Worm (Caenorhabditis elegans) whole organism, late embryonic: ENCODE measurements around the gene trp-2.

Experiments used
- C38D4.7 ChIP-seq: fragments of 200-800 bp; sonication (Bioruptor generic); optimal IDR thresholded peaks from 2 replicates; lab custom pipeline; 2018; ENCODE audit warnings: mild to moderate bottlenecking, missing genetic modification characterization, moderate library complexity, missing compliant biosample characterization
- K02D7.2 ChIP-seq: sonication (generic microtip); optimal IDR thresholded peaks from 2 replicates; lab custom pipeline; 2017; ENCODE audit warnings: mild to moderate bottlenecking, missing genetic modification characterization, missing compliant biosample characterization
- ceh-19 ChIP-seq: fragments of 200-800 bp; sonication (Bioruptor generic); optimal IDR thresholded peaks from 2 replicates; lab custom pipeline; 2018; ENCODE audit warnings: mild to moderate bottlenecking, missing genetic modification characterization, missing compliant biosample characterization
- ceh-30 ChIP-seq: fragments of 150-350 bp; optimal IDR thresholded peaks from 2 replicates; lab custom pipeline; 2014; ENCODE audit warnings: missing biosample characterization, missing genetic modification characterization
- che-1 ChIP-seq: sonication (generic microtip); optimal IDR thresholded peaks from 2 replicates; lab custom pipeline; 2016; ENCODE audit warnings: mild to moderate bottlenecking, missing genetic modification characterization, missing compliant biosample characterization
- dmd-4 ChIP-seq: sonication (generic microtip); optimal IDR thresholded peaks from 2 replicates; lab custom pipeline; 2016; ENCODE audit warnings: borderline replicate concordance, missing genetic modification characterization, missing compliant biosample characterization
- elt-2 ChIP-seq: sonication (generic microtip); optimal IDR thresholded peaks from 2 replicates; lab custom pipeline; 2016; ENCODE audit warnings: missing genetic modification reagents, missing genetic modification characterization, missing compliant biosample characterization
- elt-4 ChIP-seq: sonication (generic microtip); optimal IDR thresholded peaks from 2 replicates; lab custom pipeline; 2016; ENCODE audit warnings: missing genetic modification characterization, missing compliant biosample characterization
- ets-4 ChIP-seq: sonication (generic microtip); optimal IDR thresholded peaks from 2 replicates; lab custom pipeline; 2016; ENCODE audit warnings: missing genetic modification characterization, missing compliant biosample characterization
- eyg-1 ChIP-seq: sonication (generic microtip); optimal IDR thresholded peaks from 2 replicates; lab custom pipeline; 2016; ENCODE audit warnings: missing genotype, missing genetic modification characterization, missing compliant biosample characterization
- fkh-10 ChIP-seq: fragments of 150-350 bp; optimal IDR thresholded peaks from 2 replicates; lab custom pipeline; 2014; ENCODE audit warnings: missing biosample characterization, missing genetic modification reagents, missing genetic modification characterization
- fkh-6 ChIP-seq: sonication (generic microtip); optimal IDR thresholded peaks from 2 replicates; lab custom pipeline; 2016; ENCODE audit warnings: missing genetic modification characterization, missing compliant biosample characterization
- gmeb-2 ChIP-seq: sonication (generic microtip); optimal IDR thresholded peaks from 2 replicates; lab custom pipeline; 2016; ENCODE audit warnings: missing genetic modification characterization, inconsistent platforms, missing compliant biosample characterization
- hlh-6 ChIP-seq: sonication (generic microtip); optimal IDR thresholded peaks from 2 replicates; lab custom pipeline; 2016; ENCODE audit warnings: missing genotype, missing genetic modification characterization, missing compliant biosample characterization
- lin-11 ChIP-seq: fragments of 200-800 bp; sonication (Bioruptor generic); optimal IDR thresholded peaks from 2 replicates; lab custom pipeline; 2018; ENCODE audit warnings: mild to moderate bottlenecking, missing genetic modification characterization, missing compliant biosample characterization
- madf-2 ChIP-seq: sonication (generic microtip); optimal IDR thresholded peaks from 2 replicates; lab custom pipeline; 2017; ENCODE audit warnings: missing genetic modification characterization, missing compliant biosample characterization
- pax-1 ChIP-seq: fragments of 150-350 bp; optimal IDR thresholded peaks from 2 replicates; lab custom pipeline; 2014; ENCODE audit warnings: missing biosample characterization, missing genetic modification characterization
- pha-4 ChIP-seq: fragments of 150-350 bp; optimal IDR thresholded peaks from 2 replicates; lab custom pipeline; 2018; ENCODE audit warnings: missing biosample characterization, missing genetic modification reagents, missing genetic modification characterization
- pqm-1 ChIP-seq: sonication (generic microtip); optimal IDR thresholded peaks from 2 replicates; lab custom pipeline; 2016; ENCODE audit warnings: missing genetic modification characterization, missing compliant biosample characterization
- ref-2 ChIP-seq: sonication (generic microtip); optimal IDR thresholded peaks from 2 replicates; lab custom pipeline; 2016; ENCODE audit warnings: missing genetic modification characterization, missing compliant biosample characterization
- sdc-2 ChIP-seq: sonication (generic microtip); optimal IDR thresholded peaks from 2 replicates; lab custom pipeline; 2016; ENCODE audit warnings: missing genotype, missing genetic modification characterization, missing compliant biosample characterization
- sox-4 ChIP-seq: sonication (generic microtip); optimal IDR thresholded peaks from 2 replicates; lab custom pipeline; 2017; ENCODE audit warnings: mild to moderate bottlenecking, missing genetic modification characterization, inconsistent platforms, missing compliant biosample characterization
- ttx-3 ChIP-seq: sonication (generic microtip); optimal IDR thresholded peaks from 2 replicates; lab custom pipeline; 2016; ENCODE audit warnings: missing genetic modification reagents, missing genetic modification characterization, missing compliant biosample characterization
- unc-3 ChIP-seq, 2 experiments: fragments of 200-800 bp in 1 of 2; sonication (Bioruptor generic) in 1 of 2; sonication (generic microtip) in 1 of 2; conservative IDR thresholded peaks in 1 of 2; optimal IDR thresholded peaks in 1 of 2; 2 replicates each; pipeline versions ENCODE4 v1.3.6 to Lab custom; 2016 to 2022; ENCODE audit warnings: missing compliant biosample characterization in 2 of 2, missing genetic modification characterization in 2 of 2, missing genetic modification reagents in 1 of 2
- unc-55 ChIP-seq: sonication (generic microtip); optimal IDR thresholded peaks from 2 replicates; lab custom pipeline; 2017; ENCODE audit warnings: missing biosample characterization, missing genetic modification reagents, missing genetic modification characterization

The trp-2 gene

ce11 chrIII:1034853-1035252 lies 43.2 kb downstream of the trp-2 start:
- no peak for TF ChIP-seq elt-2 (tag; lab: Kevin White, UChicago)
- TF ChIP-seq sdc-2 (tag; lab: Kevin White, UChicago): no peak
- no peak for TF ChIP-seq eyg-1 (tag; lab: Kevin White, UChicago)
- no peak for TF ChIP-seq pha-4 (tag; lab: Kevin White, UChicago)
- no peak for TF ChIP-seq ceh-19
- TF ChIP-seq madf-2: no peak
- TF ChIP-seq elt-4 (tag; lab: Kevin White, UChicago): no peak

DNA sequence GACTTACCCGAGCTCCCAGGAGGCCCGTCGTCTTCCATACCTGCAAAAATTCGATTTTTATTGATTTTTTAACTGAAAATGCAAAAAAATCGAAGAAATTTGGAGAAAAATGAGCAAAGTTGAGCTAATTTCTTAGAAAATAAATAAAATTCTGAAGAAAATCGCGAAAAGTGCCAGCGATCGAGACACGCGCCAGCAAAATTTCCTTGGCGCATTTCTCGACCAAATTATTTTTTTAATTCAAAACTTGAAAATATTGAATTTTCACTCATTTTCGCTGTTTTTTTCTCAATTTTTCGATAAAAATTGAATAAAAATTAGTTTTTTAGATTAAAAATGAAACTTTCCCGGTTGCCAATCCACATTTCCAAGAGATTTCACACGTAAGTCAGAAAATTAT lies 45.5 kb downstream of the trp-2 start, which contains the start of the genes chin-1 and BE0003N10.1:
Gene chin-1, minus strand, starts transcription at position 40 of the 400 bp plus-strand sequence.
Gene BE0003N10.1, plus strand, starts transcription at position 320 of the 400 bp plus-strand sequence.
- TF ChIP-seq pqm-1 (no peak), ttx-3 (tag; lab: Kevin White, UChicago) (peak; percentile 5), ceh-30 (tag; lab: Kevin White, UChicago) (peak; percentile 9)

DNA sequence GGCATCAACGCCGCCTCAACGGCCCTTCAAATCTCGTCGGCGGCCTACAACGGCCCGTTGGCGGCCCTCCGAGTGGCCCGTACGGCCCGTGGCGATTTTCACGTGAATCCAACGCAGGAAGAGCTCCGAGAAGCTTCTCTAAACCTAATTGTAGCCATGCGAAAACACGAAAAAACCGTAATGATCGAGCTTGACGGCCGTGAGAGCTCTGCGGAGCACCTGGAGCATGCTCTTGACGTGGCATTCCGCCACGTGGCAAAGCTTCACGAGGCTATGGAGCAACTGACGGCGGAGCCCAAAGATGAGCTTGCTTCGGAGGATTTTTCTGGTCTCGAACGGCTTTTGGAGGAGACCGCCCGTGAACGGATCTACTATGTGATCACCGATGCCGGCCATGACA lies 48.4 kb downstream of the trp-2 start:
- TF ChIP-seq ets-4 (tag; lab: Kevin White, UChicago): no peak
- TF ChIP-seq gmeb-2 (tag; lab: Kevin White, UChicago): no peak
- TF ChIP-seq unc-3 (GFP tag; conservative IDR thresholded peaks at IDR 0.05; lab: Robert Waterston, UW): no peak
- TF ChIP-seq unc-3 (tag; optimal IDR thresholded peaks at IDR 0.05; lab: Kevin White, UChicago): no peak
- TF ChIP-seq ref-2 (tag; lab: Kevin White, UChicago): no peak
- no peak for TF ChIP-seq dmd-4 (tag; lab: Kevin White, UChicago)
- TF ChIP-seq fkh-10 (GFP tag; lab: Kevin White, UChicago): no peak
- TF ChIP-seq pqm-1: no peak
- TF ChIP-seq che-1 (tag; lab: Kevin White, UChicago): no peak
- no peak for TF ChIP-seq fkh-6 (tag; lab: Kevin White, UChicago)
- no peak for TF ChIP-seq unc-55
- TF ChIP-seq C38D4.7: no peak
- no peak for TF ChIP-seq lin-11
- no peak for TF ChIP-seq hlh-6

DNA sequence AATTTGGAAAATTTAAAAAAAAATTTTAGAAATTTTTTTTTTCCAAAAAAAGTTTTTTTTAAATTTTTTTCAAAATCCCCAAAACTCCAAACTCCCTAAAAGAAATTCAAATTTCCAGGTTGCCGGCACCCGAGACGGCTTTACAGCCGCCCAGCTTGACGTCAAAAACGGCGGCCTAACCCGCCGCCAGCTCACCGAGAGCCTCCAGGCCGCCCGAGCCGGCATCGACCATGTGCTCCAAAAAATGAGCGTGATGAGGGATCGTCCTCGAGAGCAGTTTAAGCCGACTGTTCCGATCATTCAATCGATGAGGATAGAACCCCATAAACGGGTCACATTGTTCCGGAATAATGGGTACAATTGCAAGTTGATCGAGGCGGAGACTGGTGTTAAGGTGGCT lies 52.1 kb downstream of the trp-2 start:
- no peak for TF ChIP-seq madf-2
- no peak for TF ChIP-seq sox-4 (tag; lab: Kevin White, UChicago)
- no peak for TF ChIP-seq K02D7.2 (tag; lab: Kevin White, UChicago)
- no peak for TF ChIP-seq pax-1 (tag; lab: Kevin White, UChicago)
- TF ChIP-seq, all 69 proteins: peak for 0
